Fruit fly (Drosophila melanogaster) whole organism, embryonic: Measurements from ENCODE around the gene CG15252.

ENCODE experiments used
- Blimp-1 ChIP-seq: fragments of 200-800 bp; sonication (Bioruptor generic); optimal IDR thresholded peaks from 3 replicates; lab custom pipeline; 2018; ENCODE audit warnings: missing biosample characterization, missing genetic modification characterization, mild to moderate bottlenecking, moderate library complexity, missing genetic modification reagents
- CG10565 ChIP-seq: fragments of 200-800 bp; sonication (Bioruptor generic); optimal IDR thresholded peaks from 3 replicates; lab custom pipeline; 2016; ENCODE audit warnings: missing biosample characterization, mild to moderate bottlenecking, missing genetic modification characterization
- CG11398 ChIP-seq: fragments of 200-800 bp; sonication (Bioruptor generic); optimal IDR thresholded peaks from 2 replicates; lab custom pipeline; 2016; ENCODE audit warnings: missing biosample characterization, missing genetic modification characterization
- CG12659 ChIP-seq: fragments of 200-800 bp; sonication (Bioruptor generic); optimal IDR thresholded peaks from 3 replicates; lab custom pipeline; 2017; ENCODE audit warnings: mild to moderate bottlenecking, missing biosample characterization, missing genetic modification reagents, missing genetic modification characterization
- CG14441 ChIP-seq: fragments of 200-800 bp; sonication (Bioruptor generic); IDR thresholded peaks from 2 replicates; pipeline ENCODE4 v1.3.6; 2022; ENCODE audit warnings: missing biosample characterization, missing genetic modification characterization
- CG17359 ChIP-seq: fragments of 200-800 bp; sonication (Bioruptor generic); optimal IDR thresholded peaks from 3 replicates; lab custom pipeline; 2018; ENCODE audit warnings: missing biosample characterization, mild to moderate bottlenecking, missing genetic modification characterization, moderate library complexity
- CG32767 ChIP-seq: fragments of 200-800 bp; sonication (Bioruptor generic); IDR thresholded peaks from 2 replicates; pipeline ENCODE4 v1.3.6; 2022; ENCODE audit warnings: missing biosample characterization, missing genetic modification characterization
- CG34224 ChIP-seq: fragments of 200-800 bp; sonication (Bioruptor generic); IDR thresholded peaks from 3 replicates; pipeline ENCODE4 v1.3.6; 2022; ENCODE audit warnings: missing biosample characterization, missing genetic modification characterization; ENCODE audit not compliant: partially characterized antibody
- CG3847 ChIP-seq: fragments of 200-800 bp; sonication (Bioruptor generic); IDR thresholded peaks from 2 replicates; pipeline ENCODE4 v1.3.6; 2022; ENCODE audit warnings: missing biosample characterization, missing genetic modification characterization
- CG4404 ChIP-seq: fragments of 200-800 bp; sonication (Bioruptor generic); IDR thresholded peaks from 2 replicates; pipeline ENCODE4 v1.3.6; 2022; ENCODE audit warnings: missing biosample characterization, missing genetic modification characterization
- CG6272 ChIP-seq: fragments of 200-800 bp; sonication (Bioruptor generic); IDR thresholded peaks from 2 replicates; pipeline ENCODE4 v1.3.6; 2022; ENCODE audit warnings: missing biosample characterization, missing genetic modification characterization
- CG7372 ChIP-seq: fragments of 200-800 bp; sonication (Bioruptor generic); IDR thresholded peaks from 2 replicates; pipeline ENCODE4 v1.3.6; 2022; ENCODE audit warnings: missing biosample characterization, missing genetic modification characterization
- CG7839 ChIP-seq: fragments of 200-800 bp; sonication (Bioruptor generic); optimal IDR thresholded peaks from 3 replicates; lab custom pipeline; 2018; ENCODE audit warnings: missing biosample characterization, mild to moderate bottlenecking, missing genetic modification characterization, moderate library complexity
- CG8765 ChIP-seq: fragments of 200-800 bp; sonication (Bioruptor generic); IDR thresholded peaks from 2 replicates; pipeline ENCODE4 v1.3.6; 2022; ENCODE audit warnings: missing biosample characterization, missing genetic modification characterization
- CG9876 ChIP-seq: fragments of 200-800 bp; sonication (Bioruptor generic); optimal IDR thresholded peaks from 2 replicates; lab custom pipeline; 2016; ENCODE audit warnings: missing biosample characterization, missing genetic modification characterization
- E2f1 ChIP-seq: fragments of 200-800 bp; sonication (Bioruptor generic); IDR thresholded peaks from 2 replicates; pipeline ENCODE4 v1.3.6; 2022; ENCODE audit warnings: missing biosample characterization, missing genetic modification characterization
- Hr39 ChIP-seq: fragments of >200 bp; optimal IDR thresholded peaks from 2 replicates; lab custom pipeline; 2017
- Jarid2 ChIP-seq: fragments of 200-800 bp; sonication (Bioruptor generic); optimal IDR thresholded peaks from 3 replicates; lab custom pipeline; 2017; ENCODE audit warnings: mild to moderate bottlenecking, missing biosample characterization, missing genetic modification reagents, missing genetic modification characterization
- Lhr ChIP-seq: fragments of 200-800 bp; sonication (Bioruptor generic); optimal IDR thresholded peaks from 3 replicates; lab custom pipeline; 2017; ENCODE audit warnings: mild to moderate bottlenecking, missing biosample characterization, missing genetic modification reagents, missing genetic modification characterization
- Meics ChIP-seq: fragments of 200-800 bp; sonication (Bioruptor generic); optimal IDR thresholded peaks from 2 replicates; lab custom pipeline; 2017; ENCODE audit warnings: missing biosample characterization, mild to moderate bottlenecking, missing genetic modification characterization
- Neu2 ChIP-seq: fragments of 200-800 bp; sonication (Bioruptor generic); optimal IDR thresholded peaks from 3 replicates; lab custom pipeline; 2016; ENCODE audit warnings: missing biosample characterization, missing genetic modification characterization, borderline replicate concordance
- Nf-YC ChIP-seq: fragments of 200-800 bp; optimal IDR thresholded peaks from 3 replicates; lab custom pipeline; 2019; ENCODE audit warnings: missing biosample characterization, mild to moderate bottlenecking, missing genetic modification characterization, moderate library complexity
- NfI ChIP-seq: fragments of 200-800 bp; sonication (Bioruptor generic); optimal IDR thresholded peaks from 3 replicates; lab custom pipeline; 2018; ENCODE audit warnings: missing biosample characterization, mild to moderate bottlenecking, missing genetic modification characterization, moderate library complexity
- Poxn ChIP-seq: fragments of 200-800 bp; sonication (Bioruptor generic); IDR thresholded peaks from 2 replicates; pipeline ENCODE4 v1.3.6; 2022; ENCODE audit warnings: missing biosample characterization, missing genetic modification characterization
- Ptx1 ChIP-seq: fragments of 200-800 bp; sonication (Bioruptor generic); IDR thresholded peaks from 2 replicates; pipeline ENCODE4 v1.3.6; 2022; ENCODE audit warnings: missing biosample characterization, missing genetic modification characterization
- Ravus ChIP-seq: fragments of 200-800 bp; sonication (Bioruptor generic); IDR thresholded peaks from 2 replicates; pipeline ENCODE4 v1.3.6; 2022; ENCODE audit warnings: missing biosample characterization, missing genetic modification characterization
- YL-1 ChIP-seq: fragments of 200-800 bp; sonication (Bioruptor generic); optimal IDR thresholded peaks from 3 replicates; lab custom pipeline; 2017; ENCODE audit warnings: missing biosample characterization, mild to moderate bottlenecking, missing genetic modification characterization
- abd-A ChIP-seq: fragments of 200-800 bp; sonication (Bioruptor generic); optimal IDR thresholded peaks from 3 replicates; lab custom pipeline; 2019; ENCODE audit warnings: missing biosample characterization, mild to moderate bottlenecking, missing genetic modification characterization, moderate library complexity
- amos ChIP-seq: fragments of 200-800 bp; sonication (Bioruptor generic); IDR thresholded peaks from 2 replicates; pipeline ENCODE4 v1.3.6; 2022; ENCODE audit warnings: missing biosample characterization, missing genetic modification characterization; ENCODE audit not compliant: partially characterized antibody
- ash1 ChIP-seq: fragments of 200-800 bp; sonication (Bioruptor generic); optimal IDR thresholded peaks from 2 replicates; lab custom pipeline; 2018; ENCODE audit warnings: missing biosample characterization, mild to moderate bottlenecking, missing genetic modification characterization
- ato ChIP-seq: fragments of 200-800 bp; sonication (Bioruptor generic); IDR thresholded peaks from 2 replicates; pipeline ENCODE4 v1.3.6; 2022; ENCODE audit warnings: missing biosample characterization, missing genetic modification characterization; ENCODE audit not compliant: partially characterized antibody
- bsh ChIP-seq, 2 experiments: fragments of 200-800 bp; sonication (Bioruptor generic); optimal IDR thresholded peaks; 2 replicates each; lab custom pipeline; 2017 to 2018; ENCODE audit warnings: mild to moderate bottlenecking in 2 of 2, missing biosample characterization in 2 of 2, missing genetic modification characterization in 2 of 2, moderate library complexity in 1 of 2
- cato ChIP-seq: fragments of 200-800 bp; sonication (Bioruptor generic); optimal IDR thresholded peaks from 2 replicates; lab custom pipeline; 2016; ENCODE audit warnings: missing biosample characterization, missing genetic modification characterization, borderline replicate concordance
- crol ChIP-seq: fragments of 200-800 bp; sonication (Bioruptor generic); IDR thresholded peaks from 2 replicates; pipeline ENCODE4 v1.3.6; 2022; ENCODE audit warnings: missing biosample characterization, missing genetic modification characterization
- exex ChIP-seq: fragments of 200-800 bp; sonication (Bioruptor generic); optimal IDR thresholded peaks from 4 replicates; lab custom pipeline; 2018; ENCODE audit warnings: missing biosample characterization, mild to moderate bottlenecking, missing genetic modification characterization, moderate library complexity
- gsb ChIP-seq: fragments of 200-800 bp; sonication (Bioruptor generic); IDR thresholded peaks from 2 replicates; pipeline ENCODE4 v1.3.6; 2022; ENCODE audit warnings: missing biosample characterization, missing genetic modification characterization
- gt ChIP-seq: fragments of 200-800 bp; sonication (Bioruptor generic); IDR thresholded peaks from 2 replicates; pipeline ENCODE4 v1.3.6; 2022; ENCODE audit warnings: missing biosample characterization, missing genetic modification characterization
- ken ChIP-seq: fragments of 200-800 bp; sonication (Bioruptor generic); IDR thresholded peaks from 3 replicates; pipeline ENCODE4 v1.3.6; 2022; ENCODE audit warnings: missing biosample characterization, missing genetic modification characterization
- kni ChIP-seq: fragments of 200-800 bp; sonication (Bioruptor generic); optimal IDR thresholded peaks from 3 replicates; lab custom pipeline; 2017; ENCODE audit warnings: mild to moderate bottlenecking, missing biosample characterization, missing genetic modification reagents, missing genetic modification characterization
- lmd ChIP-seq: fragments of 200-800 bp; sonication (Bioruptor generic); IDR thresholded peaks from 2 replicates; pipeline ENCODE4 v1.3.6; 2022; ENCODE audit warnings: missing biosample characterization, missing genetic modification characterization
- nerfin-1 ChIP-seq: fragments of 200-800 bp; sonication (Bioruptor generic); optimal IDR thresholded peaks from 3 replicates; lab custom pipeline; 2019; ENCODE audit warnings: missing biosample characterization, mild to moderate bottlenecking, missing genetic modification characterization, moderate library complexity
- oc ChIP-seq: fragments of 200-800 bp; sonication (Bioruptor generic); optimal IDR thresholded peaks from 2 replicates; lab custom pipeline; 2018; ENCODE audit warnings: missing biosample characterization, mild to moderate bottlenecking, missing genetic modification characterization, moderate library complexity
- so ChIP-seq: fragments of 200-800 bp; sonication (Bioruptor generic); IDR thresholded peaks from 3 replicates; pipeline ENCODE4 v1.3.6; 2022; ENCODE audit warnings: missing biosample characterization, missing genetic modification characterization
- ssp ChIP-seq: fragments of 200-800 bp; sonication (Bioruptor generic); IDR thresholded peaks from 2 replicates; pipeline ENCODE4 v1.3.6; 2022; ENCODE audit warnings: missing biosample characterization, missing genetic modification characterization
- tin ChIP-seq: fragments of 200-800 bp; sonication (Bioruptor generic); optimal IDR thresholded peaks from 3 replicates; lab custom pipeline; 2016; ENCODE audit warnings: missing biosample characterization, missing genetic modification characterization
- ttk ChIP-seq: fragments of 200-800 bp; sonication (Bioruptor generic); IDR thresholded peaks from 2 replicates; pipeline ENCODE4 v2.1.2; 2022; ENCODE audit warnings: missing biosample characterization, missing genetic modification characterization

The CG15252 gene

DNA sequence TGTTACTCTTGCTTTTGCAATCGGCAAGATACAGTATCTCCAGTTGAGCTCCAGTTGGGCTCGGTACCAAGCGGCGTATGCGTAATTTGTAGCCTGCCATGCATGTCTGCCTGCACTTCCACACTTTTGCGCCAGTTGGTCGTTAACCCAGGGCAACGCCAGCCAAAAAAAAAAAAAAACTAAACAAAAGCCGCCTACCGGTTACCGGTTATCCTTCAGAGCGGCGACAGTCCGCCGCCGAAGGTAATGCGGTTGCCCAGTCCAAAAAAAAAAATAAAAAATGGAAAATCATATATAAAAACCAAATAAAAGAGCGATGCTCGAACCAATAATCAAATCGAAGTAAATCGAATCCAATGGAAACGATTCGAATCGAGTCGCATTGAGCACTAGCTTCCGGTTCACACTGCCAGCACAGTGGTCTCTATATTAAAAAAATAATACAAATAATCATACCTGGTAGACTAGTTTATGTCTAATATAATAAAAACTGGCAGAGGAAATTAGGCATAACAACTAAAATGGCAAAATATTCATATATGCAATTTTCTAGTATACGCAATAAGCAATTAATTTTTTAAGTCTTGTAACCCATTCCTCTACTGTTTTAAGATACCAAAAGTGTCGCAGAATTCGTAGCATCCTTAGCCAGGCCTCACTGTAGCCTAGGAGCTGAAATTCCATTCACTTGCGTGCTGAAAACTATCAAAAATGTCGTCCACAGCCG lies 7.2 kb upstream of the CG15252 start (continued):
- TF ChIP-seq E2f1 (GFP tag; lab: Robert Waterston, UW) (0 out of 2 replicates have a peak, but pooled peaks have one; percentile 11), CG11398 (GFP tag; lab: Kevin White, UChicago) (no peak), NfI (peak; percentile 14), Jarid2 (GFP tag; lab: Kevin White, UChicago) (no peak), CG12659 (peak; percentile 7), cato (GFP tag; lab: Kevin White, UChicago) (no peak), CG3847 (GFP tag; lab: Robert Waterston, UW) (no peak), ssp (GFP tag; lab: Robert Waterston, UW) (0 out of 2 replicates have a peak, but pooled peaks have one; percentile 17), CG32767 (GFP tag; lab: Robert Waterston, UW) (no peak), Nf-YC (tag; lab: Kevin White, UChicago) (peak; percentile 16), CG7839 (tag; lab: Kevin White, UChicago) (peak; percentile 30), lmd (peak; percentile 43; the same call in 1 of the 2 replicates), CG4404 (GFP tag; lab: Robert Waterston, UW) (no peak), CG6272 (GFP tag; lab: Robert Waterston, UW) (0 out of 2 replicates have a peak, but pooled peaks have one; percentile 27), Meics (GFP tag; lab: Kevin White, UChicago) (peak; percentile 10)

DNA sequence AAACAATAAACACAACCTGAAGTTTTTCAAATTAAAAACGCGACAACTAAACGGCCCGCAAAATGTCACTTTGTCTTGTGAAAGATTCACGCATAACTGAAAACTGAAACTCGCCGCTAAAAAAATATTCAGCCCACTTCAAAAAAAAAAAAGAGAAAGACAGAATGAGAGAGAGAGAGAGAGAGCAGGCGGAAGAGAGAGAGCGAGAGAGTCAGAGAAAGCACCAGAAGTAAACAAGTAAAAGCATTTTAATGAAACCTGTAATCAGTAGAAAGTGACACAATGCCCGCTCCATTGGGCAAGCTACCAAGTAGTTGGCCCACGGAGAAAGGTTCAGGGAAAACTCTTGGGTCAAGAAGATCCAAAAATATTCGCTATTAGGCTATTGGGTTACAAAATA lies 3.1 kb downstream of the CG15252 start, which contains the start of gene CG43386:
Gene CG43386, minus strand, starts transcription at position 101 of the 400 bp plus-strand sequence.
- no peak for TF ChIP-seq crol (GFP tag; lab: Robert Waterston, UW)
- TF ChIP-seq Blimp-1 (GFP tag; lab: Kevin White, UChicago) = peak; percentile 48

DNA sequence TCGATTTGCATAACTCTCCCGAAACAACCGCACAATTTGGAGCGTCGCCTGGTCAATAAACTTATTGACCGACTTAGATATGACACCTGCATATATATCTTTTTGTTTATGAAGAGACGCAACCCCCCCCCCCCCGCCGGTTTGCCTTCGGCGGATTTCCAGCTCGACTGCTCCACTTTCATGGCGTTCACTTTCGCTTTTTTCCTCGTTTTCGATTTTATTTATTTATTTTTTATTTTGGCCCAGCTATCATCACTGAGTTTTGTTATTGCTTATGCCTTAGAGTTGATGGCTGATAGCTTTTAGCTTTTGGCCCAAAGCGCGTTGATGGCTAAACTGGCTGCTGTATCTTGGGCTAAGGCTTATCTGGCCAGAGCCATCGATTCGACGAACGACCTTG lies 4.4 kb downstream of the CG15252 start:
- TF ChIP-seq CG9876 (GFP tag; lab: Kevin White, UChicago) = no peak
- no peak for TF ChIP-seq amos
- TF ChIP-seq bsh (GFP tag; optimal IDR thresholded peaks at IDR 0.05; lab: Kevin White, UChicago) = no peak
- no peak for TF ChIP-seq nerfin-1 (tag; lab: Kevin White, UChicago)
- no peak for TF ChIP-seq Ptx1 (GFP tag; lab: Robert Waterston, UW)
- TF ChIP-seq ken (GFP tag; lab: Robert Waterston, UW) = no peak
- no peak for TF ChIP-seq CG8765
- no peak for TF ChIP-seq Lhr (GFP tag; lab: Kevin White, UChicago)
- no peak for TF ChIP-seq gsb (GFP tag; lab: Robert Waterston, UW)
- peak; percentile 70 for TF ChIP-seq abd-A (tag; lab: Kevin White, UChicago)
- no peak for TF ChIP-seq Ravus (GFP tag; lab: Robert Waterston, UW)
- TF ChIP-seq Neu2 (GFP tag; lab: Kevin White, UChicago) = no peak
- 0 out of 2 replicates have a peak, but pooled peaks have one; percentile 7 for TF ChIP-seq CG14441
- TF ChIP-seq CG7372 (GFP tag; lab: Robert Waterston, UW) = no peak
- TF ChIP-seq Hr39 (lab: Kevin White, UChicago) = peak; percentile 18
- no peak for TF ChIP-seq ato (GFP tag; lab: Robert Waterston, UW)
- no peak for TF ChIP-seq Poxn (GFP tag; lab: Robert Waterston, UW)
- TF ChIP-seq gt (GFP tag; lab: Robert Waterston, UW) = no peak
- TF ChIP-seq YL-1 (GFP tag; lab: Kevin White, UChicago) = no peak
- no peak for TF ChIP-seq so
- TF ChIP-seq kni (GFP tag; lab: Kevin White, UChicago) = peak; percentile 28
- no peak for TF ChIP-seq tin (GFP tag; lab: Kevin White, UChicago)
- 0 out of 2 replicates have a peak, but pooled peaks have one; percentile 21 for TF ChIP-seq crol (GFP tag; lab: Robert Waterston, UW)
- no peak for TF ChIP-seq ttk (GFP tag; lab: Robert Waterston, UW)
- TF ChIP-seq Blimp-1 (GFP tag; lab: Kevin White, UChicago) = peak; percentile 95
- no peak for TF ChIP-seq CG10565 (GFP tag; lab: Kevin White, UChicago)
- no peak for TF ChIP-seq ash1 (GFP tag; lab: Kevin White, UChicago)
- no peak for TF ChIP-seq exex (tag; lab: Kevin White, UChicago)
- no peak for TF ChIP-seq CG34224
- TF ChIP-seq CG17359 (tag; lab: Kevin White, UChicago) = no peak
- peak; percentile 43 for TF ChIP-seq oc (tag; lab: Kevin White, UChicago)
